Fruit fly (Drosophila melanogaster) whole organism, embryonic: ENCODE data around the gene CG4730.

Experiments used
- Awh ChIP-seq: fragments of 200-800 bp; sonication (Bioruptor generic); IDR thresholded peaks from 2 replicates; pipeline ENCODE4, ENCODE4 v1.3.6; 2022; ENCODE audit warnings: missing biosample characterization, missing genetic modification characterization
- C15 ChIP-seq: fragments of 200-800 bp; sonication (Bioruptor generic); IDR thresholded peaks from 3 replicates; pipeline ENCODE4 v1.3.6; 2022; ENCODE audit warnings: missing biosample characterization, missing genetic modification characterization
- CG10147 ChIP-seq: fragments of 200-800 bp; sonication (Bioruptor generic); optimal IDR thresholded peaks from 2 replicates; lab custom pipeline; 2019; ENCODE audit warnings: missing biosample characterization, mild to moderate bottlenecking, missing genetic modification characterization, moderate library complexity
- CG10979 ChIP-seq: fragments of 200-800 bp; sonication (Bioruptor generic); optimal IDR thresholded peaks from 2 replicates; lab custom pipeline; 2018; ENCODE audit warnings: missing biosample characterization, mild to moderate bottlenecking, missing genetic modification characterization, moderate library complexity
- CG11560 ChIP-seq: fragments of 200-800 bp; sonication (Bioruptor generic); IDR thresholded peaks from 3 replicates; pipeline ENCODE4 v1.3.6; 2022; ENCODE audit warnings: missing biosample characterization, missing genetic modification characterization
- CG12071 ChIP-seq: fragments of 200-800 bp; sonication (Bioruptor generic); optimal IDR thresholded peaks from 3 replicates; lab custom pipeline; 2018; ENCODE audit warnings: missing biosample characterization, mild to moderate bottlenecking, missing genetic modification characterization
- CG13894 ChIP-seq: fragments of 200-800 bp; sonication (Bioruptor generic); optimal IDR thresholded peaks from 3 replicates; lab custom pipeline; 2018; ENCODE audit warnings: missing biosample characterization, mild to moderate bottlenecking, missing genetic modification characterization, moderate library complexity
- CG17385 ChIP-seq: fragments of 200-800 bp; sonication (Bioruptor generic); optimal IDR thresholded peaks from 3 replicates; lab custom pipeline; 2018; ENCODE audit warnings: missing biosample characterization, mild to moderate bottlenecking, missing genetic modification characterization
- CG2889 ChIP-seq: fragments of 200-800 bp; sonication (Bioruptor generic); IDR thresholded peaks from 3 replicates; pipeline ENCODE4 v1.3.6; 2022; ENCODE audit warnings: missing biosample characterization, missing genetic modification characterization
- CG30020 ChIP-seq: fragments of 200-800 bp; optimal IDR thresholded peaks from 2 replicates; lab custom pipeline; 2019; ENCODE audit warnings: missing biosample characterization, mild to moderate bottlenecking, missing genetic modification characterization, moderate library complexity
- CG30403 ChIP-seq: fragments of 200-800 bp; sonication (Bioruptor generic); optimal IDR thresholded peaks from 3 replicates; lab custom pipeline; 2016; ENCODE audit warnings: missing biosample characterization, missing genetic modification characterization
- CG3995 ChIP-seq: fragments of 200-800 bp; sonication (Bioruptor generic); optimal IDR thresholded peaks from 3 replicates; lab custom pipeline; 2016; ENCODE audit warnings: missing biosample characterization, missing genetic modification characterization
- CG4820 ChIP-seq: fragments of 200-800 bp; sonication (Bioruptor generic); optimal IDR thresholded peaks from 3 replicates; lab custom pipeline; 2016; ENCODE audit warnings: missing biosample characterization, missing genetic modification characterization
- CG6254 ChIP-seq: fragments of 200-800 bp; sonication (Bioruptor generic); optimal IDR thresholded peaks from 3 replicates; lab custom pipeline; 2017; ENCODE audit warnings: mild to moderate bottlenecking, missing biosample characterization, missing genetic modification reagents, missing genetic modification characterization
- CG6683 ChIP-seq: fragments of 200-800 bp; sonication (Bioruptor generic); optimal IDR thresholded peaks from 2 replicates; lab custom pipeline; 2017; ENCODE audit warnings: missing biosample characterization, mild to moderate bottlenecking, missing genetic modification characterization, missing genetic modification reagents
- Deaf1 ChIP-seq: fragments of 200-800 bp; optimal IDR thresholded peaks from 3 replicates; lab custom pipeline; 2019; ENCODE audit warnings: missing biosample characterization, mild to moderate bottlenecking, missing genetic modification characterization, moderate library complexity
- Dll ChIP-seq: fragments of 200-800 bp; sonication (Bioruptor generic); IDR thresholded peaks from 4 replicates; pipeline ENCODE4 v1.3.6; 2022; ENCODE audit warnings: missing biosample characterization, missing genetic modification characterization; ENCODE audit not compliant: partially characterized antibody
- Doc3 ChIP-seq: fragments of 200-800 bp; sonication (Bioruptor generic); IDR thresholded peaks from 3 replicates; pipeline ENCODE4 v1.3.6; 2022; ENCODE audit warnings: missing biosample characterization, missing genetic modification characterization; ENCODE audit not compliant: partially characterized antibody
- Eip74EF ChIP-seq, 2 experiments: fragments of 200-800 bp in 1 of 2; fragments of >200 bp in 1 of 2; sonication (Bioruptor generic) in 1 of 2; optimal IDR thresholded peaks; 2 replicates each; lab custom pipeline; 2017 to 2019; ENCODE audit warnings: missing biosample characterization in 2 of 2, missing genetic modification characterization in 2 of 2, mild to moderate bottlenecking in 1 of 2, moderate library complexity in 1 of 2
- Fer3 ChIP-seq: fragments of 200-800 bp; sonication (Bioruptor generic); optimal IDR thresholded peaks from 2 replicates; lab custom pipeline; 2018; ENCODE audit warnings: missing biosample characterization, mild to moderate bottlenecking, missing genetic modification characterization, moderate library complexity
- Gsc ChIP-seq: fragments of 200-800 bp; sonication (Bioruptor generic); IDR thresholded peaks from 2 replicates; pipeline ENCODE4 v1.3.6; 2022; ENCODE audit warnings: missing biosample characterization, missing genetic modification characterization
- HLH3B ChIP-seq: fragments of 200-800 bp; sonication (Bioruptor generic); IDR thresholded peaks from 2 replicates; pipeline ENCODE4 v1.3.6; 2022; ENCODE audit warnings: missing biosample characterization, missing genetic modification characterization
- Pdp1 ChIP-seq, 2 experiments: fragments of 200-800 bp; sonication (Bioruptor generic); optimal IDR thresholded peaks; 3 replicates each; lab custom pipeline; 2016; ENCODE audit warnings: missing biosample characterization in 2 of 2, missing genetic modification characterization in 2 of 2, mild to moderate bottlenecking in 1 of 2, moderate library complexity in 1 of 2
- Ptx1 ChIP-seq: fragments of 200-800 bp; sonication (Bioruptor generic); IDR thresholded peaks from 2 replicates; pipeline ENCODE4 v1.3.6; 2022; ENCODE audit warnings: missing biosample characterization, missing genetic modification characterization
- Rfx ChIP-seq: fragments of 200-800 bp; sonication (Bioruptor generic); IDR thresholded peaks from 2 replicates; pipeline ENCODE4 v1.3.6; 2022; ENCODE audit warnings: missing biosample characterization, missing genetic modification characterization
- Scr ChIP-seq: fragments of 200-800 bp; sonication (Bioruptor generic); IDR thresholded peaks from 2 replicates; pipeline ENCODE4 v1.3.6; 2022; ENCODE audit warnings: missing biosample characterization, missing genetic modification characterization; ENCODE audit not compliant: partially characterized antibody
- Usf ChIP-seq: fragments of 200-800 bp; sonication (Bioruptor generic); optimal IDR thresholded peaks from 2 replicates; lab custom pipeline; 2017; ENCODE audit warnings: missing genotype, missing biosample characterization, missing genetic modification characterization
- abd-A ChIP-seq: fragments of 200-800 bp; sonication (Bioruptor generic); optimal IDR thresholded peaks from 3 replicates; lab custom pipeline; 2019; ENCODE audit warnings: missing biosample characterization, mild to moderate bottlenecking, missing genetic modification characterization, moderate library complexity
- az2 ChIP-seq: fragments of 200-800 bp; sonication (Bioruptor generic); optimal IDR thresholded peaks from 3 replicates; lab custom pipeline; 2016; ENCODE audit warnings: missing biosample characterization, missing genetic modification characterization
- cato ChIP-seq: fragments of 200-800 bp; sonication (Bioruptor generic); optimal IDR thresholded peaks from 2 replicates; lab custom pipeline; 2016; ENCODE audit warnings: missing biosample characterization, missing genetic modification characterization, borderline replicate concordance
- dimm ChIP-seq: fragments of 200-800 bp; sonication (Bioruptor generic); IDR thresholded peaks from 2 replicates; pipeline ENCODE4 v1.3.6; 2022; ENCODE audit warnings: missing biosample characterization, missing genetic modification characterization
- dpn ChIP-seq, 2 experiments: fragments of 200-800 bp; sonication (Bioruptor generic); optimal IDR thresholded peaks; 3 replicates each; lab custom pipeline; 2016; ENCODE audit warnings: missing biosample characterization in 2 of 2, missing genetic modification characterization in 2 of 2
- gce ChIP-seq: fragments of 200-800 bp; sonication (Bioruptor generic); IDR thresholded peaks from 3 replicates; pipeline ENCODE4 v1.3.6; 2022; ENCODE audit warnings: missing biosample characterization, missing genetic modification characterization
- grau ChIP-seq: fragments of 200-800 bp; optimal IDR thresholded peaks from 3 replicates; lab custom pipeline; 2019; ENCODE audit warnings: missing biosample characterization, mild to moderate bottlenecking, missing genetic modification characterization, moderate library complexity
- lab ChIP-seq: fragments of 200-800 bp; sonication (Bioruptor generic); optimal IDR thresholded peaks from 3 replicates; lab custom pipeline; 2017; ENCODE audit warnings: missing biosample characterization, missing genetic modification characterization, mild to moderate bottlenecking, moderate library complexity, missing genetic modification reagents
- lola ChIP-seq, 3 experiments: fragments of >200 bp in 2 of 3; fragments of 200-800 bp in 1 of 3; sonication (Bioruptor generic) in 1 of 3; optimal IDR thresholded peaks; 2 replicates each; lab custom pipeline; 2017 to 2019; ENCODE audit warnings: missing biosample characterization in 3 of 3, missing genetic modification characterization in 3 of 3, mild to moderate bottlenecking in 1 of 3, moderate library complexity in 1 of 3
- pan ChIP-seq, 4 experiments: fragments of >200 bp in 3 of 4; fragments of 200-800 bp in 1 of 4; sonication (Bioruptor generic) in 1 of 4; optimal IDR thresholded peaks in 3 of 4; IDR thresholded peaks in 1 of 4; 2 replicates each; pipeline versions ENCODE4 v1.3.6 to Lab custom; 2017 to 2022; ENCODE audit warnings: missing biosample characterization in 2 of 4, missing genetic modification characterization in 2 of 4, mixed read lengths in 1 of 4
- pzg ChIP-seq: fragments of 200-800 bp; sonication (Bioruptor generic); optimal IDR thresholded peaks from 3 replicates; lab custom pipeline; 2018; ENCODE audit warnings: missing biosample characterization, mild to moderate bottlenecking, missing genetic modification characterization, moderate library complexity
- ranshi ChIP-seq: fragments of 200-800 bp; sonication (Bioruptor generic); IDR thresholded peaks from 2 replicates; pipeline ENCODE4 v1.3.6; 2022; ENCODE audit warnings: missing biosample characterization, missing genetic modification characterization
- salm ChIP-seq: fragments of 200-800 bp; sonication (Bioruptor generic); optimal IDR thresholded peaks from 2 replicates; lab custom pipeline; 2018; ENCODE audit warnings: missing biosample characterization, mild to moderate bottlenecking, missing genetic modification characterization
- sc ChIP-seq, 3 experiments: fragments of >200 bp in 2 of 3; fragments of 200-800 bp in 1 of 3; sonication (Bioruptor generic) in 1 of 3; optimal IDR thresholded peaks; 2 replicates in 2 of 3; 3 replicates in 1 of 3; lab custom pipeline; 2017; ENCODE audit warnings: mild to moderate bottlenecking in 1 of 3, missing biosample characterization in 1 of 3, missing genetic modification characterization in 1 of 3, missing genetic modification reagents in 1 of 3
- sens ChIP-seq: fragments of 200-800 bp; sonication (Bioruptor generic); peaks from one replicate; lab custom pipeline; 2016; ENCODE audit warnings: missing biosample characterization, missing genetic modification characterization
- seq ChIP-seq: fragments of 200-800 bp; sonication (Bioruptor generic); IDR thresholded peaks from 2 replicates; pipeline ENCODE4 v1.3.6; 2022; ENCODE audit warnings: missing biosample characterization, missing genetic modification characterization
- tna ChIP-seq: fragments of 200-800 bp; sonication (Bioruptor generic); IDR thresholded peaks from 2 replicates; pipeline ENCODE4 v1.3.6; 2022; ENCODE audit warnings: missing biosample characterization, missing genetic modification characterization; ENCODE audit not compliant: partially characterized antibody
- z ChIP-seq: fragments of 200-800 bp; sonication (Bioruptor generic); IDR thresholded peaks from 3 replicates; pipeline ENCODE4 v1.3.6; 2022; ENCODE audit warnings: missing biosample characterization, missing genetic modification characterization
- zen2 ChIP-seq: fragments of 200-800 bp; sonication (Bioruptor generic); IDR thresholded peaks from 3 replicates; pipeline ENCODE4 v1.3.6; 2022; ENCODE audit warnings: missing biosample characterization, missing genetic modification characterization; ENCODE audit not compliant: partially characterized antibody

The CG4730 gene

dm6 chr3R:25651414-25651813, 27.1 kb downstream of the CG4730 start (continued):
- TF ChIP-seq Scr (GFP tag; lab: Robert Waterston, UW) (no peak), sens (GFP tag; lab: Kevin White, UChicago) (peak; percentile 27), z (no peak), C15 (GFP tag; lab: Robert Waterston, UW) (0 out of 3 replicates have a peak, but pooled peaks have one; percentile 36), CG10979 (tag; lab: Kevin White, UChicago) (peak; percentile 33), CG3995 (GFP tag; lab: Kevin White, UChicago) (no peak), az2 (peak; percentile 25), lab (GFP tag; lab: Kevin White, UChicago) (peak; percentile 32), tna (GFP tag; lab: Robert Waterston, UW) (no peak), cato (GFP tag; lab: Kevin White, UChicago) (no peak), CG11560 (tag; lab: Robert Waterston, UW) (no peak), Ptx1 (GFP tag; lab: Robert Waterston, UW) (0 out of 2 replicates have a peak, but pooled peaks have one; percentile 36), pan (optimal IDR thresholded peaks at IDR 0.05; lab: Kevin White, UChicago) (no peak), pan (GFP tag; optimal IDR thresholded peaks at IDR 0.05 in 1 of 2, IDR thresholded peaks at IDR 0.05 in 1 of 2) (peak in 1 of 2 experiments; percentile 40), CG6254 (GFP tag; lab: Kevin White, UChicago) (peak; percentile 2), pzg (GFP tag; lab: Kevin White, UChicago) (no peak), HLH3B (GFP tag; lab: Robert Waterston, UW) (peak; percentile 40; the same call in 1 of the 2 replicates), grau (peak; percentile 16), CG2889 (GFP tag; lab: Robert Waterston, UW) (no peak)

DNA sequence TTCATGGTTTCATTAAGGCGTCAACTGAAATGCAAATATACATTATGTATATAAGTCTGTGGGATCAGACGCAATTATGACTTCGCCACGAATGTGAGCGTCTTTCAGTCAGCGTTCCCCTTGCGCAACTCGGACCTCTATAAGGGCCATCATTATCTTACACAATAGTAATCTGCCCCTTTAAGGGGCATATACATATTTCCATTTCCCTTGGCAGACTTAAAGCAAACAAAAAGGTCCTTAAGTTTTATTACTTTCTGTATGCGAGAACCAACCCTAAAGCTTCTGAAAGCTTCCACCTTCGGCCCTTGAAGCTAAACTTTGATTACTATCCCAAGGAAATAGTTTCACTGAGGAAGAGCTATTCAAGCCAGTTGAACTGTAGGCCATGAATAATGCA, 28.1 kb downstream of the CG4730 start:
- peak; percentile 52 for TF ChIP-seq abd-A
- TF ChIP-seq CG13894, result peak; percentile 64
- TF ChIP-seq salm (tag; lab: Kevin White, UChicago), result no peak
- no peak for TF ChIP-seq Usf (GFP tag; lab: Kevin White, UChicago)
- no peak for TF ChIP-seq sc (optimal IDR thresholded peaks at IDR 0.05; lab: Kevin White, UChicago)
- TF ChIP-seq sc (GFP tag; optimal IDR thresholded peaks at IDR 0.05; lab: Kevin White, UChicago), result no peak
- peak in 1 of 2 experiments; percentile 32 for TF ChIP-seq Pdp1 (GFP tag; optimal IDR thresholded peaks at IDR 0.05; lab: Kevin White, UChicago)
- TF ChIP-seq sens (GFP tag; lab: Kevin White, UChicago), result peak; percentile 58
- no peak for TF ChIP-seq CG17385 (GFP tag; lab: Kevin White, UChicago)
- TF ChIP-seq, all 482 proteins: peak for 4

- TF ChIP-seq Awh (GFP tag; lab: Robert Waterston, UW) (no peak), ranshi (GFP tag; lab: Robert Waterston, UW) (peak; percentile 33; the same call in 1 of the 2 replicates), Fer3 (no peak), gce (GFP tag; lab: Robert Waterston, UW) (0 out of 3 replicates have a peak, but pooled peaks have one; percentile 0), CG30020 (peak; percentile 52), Eip74EF (GFP tag; optimal IDR thresholded peaks at IDR 0.05; lab: Kevin White, UChicago) (no peak), CG30403 (no peak), Dll (0 out of 4 replicates have a peak, but pooled peaks have one; percentile 6), Gsc (GFP tag; lab: Robert Waterston, UW) (no peak), zen2 (GFP tag; lab: Robert Waterston, UW) (no peak), CG6683 (no peak), CG12071 (GFP tag; lab: Kevin White, UChicago) (no peak), CG10147 (GFP tag; lab: Kevin White, UChicago) (no peak), tna (GFP tag; lab: Robert Waterston, UW) (no peak), Deaf1 (tag; lab: Kevin White, UChicago) (no peak), Doc3 (GFP tag; lab: Robert Waterston, UW) (peak; percentile 3; the same call in 1 of the 3 replicates), lola (GFP tag; optimal IDR thresholded peaks at IDR 0.05; lab: Kevin White, UChicago) (peak in 1 of 3 experiments; percentile 15), dimm (GFP tag; lab: Robert Waterston, UW) (no peak), dpn (GFP tag; optimal IDR thresholded peaks at IDR 0.05; lab: Kevin White, UChicago) (peak in 1 of 2 experiments; percentile 5), Rfx (GFP tag; lab: Robert Waterston, UW) (no peak), seq (no peak), CG4820 (no peak), C15 (GFP tag; lab: Robert Waterston, UW) (no peak)
Measured at dm6 chr3R:25648258-25648606, 30.2 kb downstream of the CG4730 start.
